Worm (Caenorhabditis elegans) whole organism, L4/young adult: ENCODE measurements around the gene oac-15.

Experiments
- W03F9.2 ChIP-seq: fragments of 150-350 bp; optimal IDR thresholded peaks from 2 replicates; lab custom pipeline; 2014; ENCODE audit warnings: missing biosample characterization, missing genetic modification characterization
- dao-5 ChIP-seq: sonication (generic microtip); optimal IDR thresholded peaks from 2 replicates; lab custom pipeline; 2016; ENCODE audit warnings: missing genotype, missing genetic modification characterization, moderate library complexity, missing compliant biosample characterization
- him-1 ChIP-seq: sonication (generic microtip); optimal IDR thresholded peaks from 2 replicates; lab custom pipeline; 2016; ENCODE audit warnings: missing genotype, missing genetic modification reagents, missing genetic modification characterization, missing compliant biosample characterization

ce11 chrV:16253687-16254086, 44.0 kb upstream of the oac-15 start, which contains the start of gene gcy-20:
- TF ChIP-seq him-1 (tag; lab: Kevin White, UChicago): no peak
- TF ChIP-seq dao-5: no peak
- TF ChIP-seq W03F9.2 (tag; lab: Kevin White, UChicago): no peak
